Worm (Caenorhabditis elegans) whole organism, L2 larva: ENCODE measurements around the gene K02E2.11.
A peak's percentile ranks its signal among the peaks of the same experiment; 100 is the strongest.

Experiments used
- C34F6.9 ChIP-seq: fragments of 150-350 bp; optimal IDR thresholded peaks from 2 replicates; lab custom pipeline; 2014; ENCODE audit warnings: missing biosample characterization, missing genetic modification characterization
- F13H6.1 ChIP-seq: sonication (generic microtip); optimal IDR thresholded peaks from 2 replicates; lab custom pipeline; 2016; ENCODE audit warnings: missing genetic modification characterization, missing compliant biosample characterization
- R02D3.7 ChIP-seq: fragments of 150-350 bp; optimal IDR thresholded peaks from 2 replicates; lab custom pipeline; 2014; ENCODE audit warnings: missing biosample characterization, missing genetic modification characterization
- ZK546.5 ChIP-seq: sonication (generic microtip); optimal IDR thresholded peaks from 2 replicates; lab custom pipeline; 2017; ENCODE audit warnings: missing biosample characterization, missing genetic modification characterization
- ama-1 ChIP-seq: fragments of 150-350 bp; optimal IDR thresholded peaks from 2 replicates; lab custom pipeline; 2018; ENCODE audit warnings: inconsistent platforms
- blmp-1 ChIP-seq: sonication (generic microtip); optimal IDR thresholded peaks from 2 replicates; lab custom pipeline; 2017; ENCODE audit warnings: missing genetic modification characterization, mild to moderate bottlenecking, missing compliant biosample characterization, antibody characterized with exemption, moderate library complexity; ENCODE audit not compliant: insufficient read depth
- ceh-82 ChIP-seq: fragments of 150-350 bp; optimal IDR thresholded peaks from 2 replicates; lab custom pipeline; 2014; ENCODE audit warnings: missing biosample characterization, missing genetic modification characterization
- crh-2 ChIP-seq: sonication (generic microtip); optimal IDR thresholded peaks from 2 replicates; lab custom pipeline; 2017; ENCODE audit warnings: missing biosample characterization, missing genetic modification characterization
- elt-1 ChIP-seq: fragments of 150-350 bp; optimal IDR thresholded peaks from 2 replicates; lab custom pipeline; 2014; ENCODE audit warnings: missing biosample characterization, missing genetic modification characterization
- elt-3 ChIP-seq: sonication (generic microtip); optimal IDR thresholded peaks from 2 replicates; lab custom pipeline; 2017; ENCODE audit warnings: missing biosample characterization, missing genetic modification characterization
- fos-1 ChIP-seq: fragments of 150-350 bp; optimal IDR thresholded peaks from 2 replicates; lab custom pipeline; 2014; ENCODE audit warnings: missing biosample characterization, missing genetic modification characterization
- lin-11 ChIP-seq: fragments of 150-350 bp; sonication (generic microtip); optimal IDR thresholded peaks from 2 replicates; lab custom pipeline; 2014; ENCODE audit warnings: missing biosample characterization, missing genetic modification characterization, inconsistent platforms, mixed read lengths
- lin-13 ChIP-seq: fragments of 150-350 bp; optimal IDR thresholded peaks from 2 replicates; lab custom pipeline; 2014; ENCODE audit warnings: missing biosample characterization, missing genetic modification reagents, missing genetic modification characterization
- lin-39 ChIP-seq: fragments of 150-350 bp; optimal IDR thresholded peaks from 2 replicates; lab custom pipeline; 2014; ENCODE audit warnings: missing biosample characterization, missing genetic modification reagents, missing genetic modification characterization
- lsy-2 ChIP-seq, 2 experiments: fragments of 150-350 bp in 1 of 2; sonication (generic microtip) in 1 of 2; optimal IDR thresholded peaks; 2 replicates each; lab custom pipeline; 2014 to 2017; ENCODE audit warnings: missing biosample characterization in 2 of 2, missing genetic modification characterization in 2 of 2
- mab-5 ChIP-seq: fragments of 150-350 bp; optimal IDR thresholded peaks from 2 replicates; lab custom pipeline; 2014; ENCODE audit warnings: missing biosample characterization, missing genetic modification characterization
- mbf-1 ChIP-seq: sonication (generic microtip); optimal IDR thresholded peaks from 2 replicates; lab custom pipeline; 2017; ENCODE audit warnings: missing biosample characterization, missing genetic modification characterization
- nhr-10 ChIP-seq: sonication (generic microtip); optimal IDR thresholded peaks from 2 replicates; lab custom pipeline; 2017; ENCODE audit warnings: missing biosample characterization, missing genetic modification characterization
- nhr-11 ChIP-seq: fragments of 150-350 bp; optimal IDR thresholded peaks from 2 replicates; lab custom pipeline; 2014; ENCODE audit warnings: missing biosample characterization, missing genetic modification characterization
- nhr-12 ChIP-seq: fragments of 150-350 bp; optimal IDR thresholded peaks from 2 replicates; lab custom pipeline; 2014; ENCODE audit warnings: missing biosample characterization, missing genetic modification characterization
- nhr-129 ChIP-seq: fragments of 150-350 bp; optimal IDR thresholded peaks from 2 replicates; lab custom pipeline; 2014; ENCODE audit warnings: missing biosample characterization, missing genetic modification characterization
- nhr-21 ChIP-seq: fragments of 150-350 bp; optimal IDR thresholded peaks from 2 replicates; lab custom pipeline; 2014; ENCODE audit warnings: missing biosample characterization, missing genetic modification characterization
- nhr-25 ChIP-seq: fragments of 150-350 bp; sonication (generic microtip); optimal IDR thresholded peaks from 3 replicates; lab custom pipeline; 2014; ENCODE audit warnings: missing biosample characterization, missing genetic modification characterization
- nhr-77 ChIP-seq: fragments of 150-350 bp; optimal IDR thresholded peaks from 2 replicates; lab custom pipeline; 2014; ENCODE audit warnings: missing biosample characterization, missing genetic modification characterization
- peb-1 ChIP-seq: fragments of 150-350 bp; optimal IDR thresholded peaks from 2 replicates; lab custom pipeline; 2014; ENCODE audit warnings: missing biosample characterization, missing genetic modification characterization
- sma-3 ChIP-seq: sonication (generic microtip); optimal IDR thresholded peaks from 2 replicates; lab custom pipeline; 2016; ENCODE audit warnings: missing genetic modification reagents, missing genetic modification characterization, missing compliant biosample characterization
- sma-9 ChIP-seq, 2 experiments: fragments of 150-350 bp in 1 of 2; sonication (generic microtip) in 1 of 2; optimal IDR thresholded peaks; 2 replicates each; lab custom pipeline; 2014 to 2016; ENCODE audit warnings: missing genetic modification characterization in 2 of 2, mild to moderate bottlenecking in 1 of 2, missing biosample characterization in 1 of 2, missing compliant biosample characterization in 1 of 2, missing genetic modification reagents in 1 of 2, moderate library complexity in 1 of 2
- snpc-4 ChIP-seq: fragments of 150-350 bp; optimal IDR thresholded peaks from 2 replicates; lab custom pipeline; 2014; ENCODE audit warnings: missing biosample characterization, missing genetic modification characterization
- unc-39 ChIP-seq: fragments of 150-350 bp; optimal IDR thresholded peaks from 2 replicates; lab custom pipeline; 2014; ENCODE audit warnings: missing biosample characterization, missing genetic modification characterization
- unc-55 ChIP-seq: fragments of 150-350 bp; sonication (generic microtip); optimal IDR thresholded peaks from 3 replicates; lab custom pipeline; 2014; ENCODE audit warnings: missing biosample characterization, missing genetic modification reagents, missing genetic modification characterization
- unc-62 ChIP-seq: fragments of 150-350 bp; optimal IDR thresholded peaks from 2 replicates; lab custom pipeline; 2014; ENCODE audit warnings: missing biosample characterization, missing genetic modification reagents, missing genetic modification characterization
- ztf-1 ChIP-seq: fragments of 200-800 bp; sonication (Bioruptor generic); conservative IDR thresholded peaks from 2 replicates; pipeline ENCODE4 v1.3.6; 2022; ENCODE audit warnings: missing genetic modification characterization, missing compliant biosample characterization

K02E2.11 gene

ce11 chrV:20393773-20394172 is 10.7 kb downstream of the K02E2.11 start, which contains the start of gene cnc-7:
cnc-7 (plus strand) TSS chrV:20394073.
- TF ChIP-seq F13H6.1 (tag; lab: Kevin White, UChicago) = no peak
- TF ChIP-seq nhr-25 (tag; lab: Kevin White, UChicago) = no peak
- peak; percentile 34 for TF ChIP-seq sma-3
- TF ChIP-seq ama-1 = no peak
- no peak for TF ChIP-seq fos-1 (tag; lab: Kevin White, UChicago)

ce11 chrV:20399532-20400068 is 16.5 kb downstream of the K02E2.11 start:
- TF ChIP-seq mab-5 (tag; lab: Kevin White, UChicago) (no peak), unc-62 (GFP tag; lab: Kevin White, UChicago) (no peak), nhr-77 (no peak), lin-13 (no peak)

- TF ChIP-seq nhr-129 (no peak), snpc-4 (no peak), elt-1 (tag; lab: Kevin White, UChicago) (no peak), unc-62 (GFP tag; lab: Kevin White, UChicago) (no peak), nhr-12 (tag; lab: Kevin White, UChicago) (no peak), nhr-10 (tag; lab: Kevin White, UChicago) (no peak), lin-11 (tag; lab: Kevin White, UChicago) (no peak), lsy-2 (tag; optimal IDR thresholded peaks at IDR 0.05; lab: Kevin White, UChicago) (peak in 1 of 2 experiments; percentile 39), mbf-1 (tag; lab: Kevin White, UChicago) (no peak), unc-55 (no peak), ztf-1 (GFP tag; lab: Robert Waterston, UW) (no peak), elt-3 (tag; lab: Kevin White, UChicago) (no peak), unc-39 (no peak), C34F6.9 (tag; lab: Kevin White, UChicago) (peak; percentile 7), ceh-82 (tag; lab: Kevin White, UChicago) (no peak), nhr-11 (no peak), nhr-21 (tag; lab: Kevin White, UChicago) (peak; percentile 30), ZK546.5 (tag; lab: Kevin White, UChicago) (no peak), blmp-1 (tag; lab: Kevin White, UChicago) (no peak), lin-39 (tag; lab: Kevin White, UChicago) (no peak)
Measured at ce11 chrV:20402842-20403241, 19.7 kb downstream of the K02E2.11 start.

ce11 chrV:20406817-20407216 is 23.7 kb downstream of the K02E2.11 start:
- TF ChIP-seq mbf-1 (tag; lab: Kevin White, UChicago) (no peak), nhr-10 (tag; lab: Kevin White, UChicago) (no peak), ama-1 (no peak), nhr-25 (tag; lab: Kevin White, UChicago) (no peak), R02D3.7 (tag; lab: Kevin White, UChicago) (no peak), lin-11 (tag; lab: Kevin White, UChicago) (no peak), lin-39 (tag; lab: Kevin White, UChicago) (no peak), lsy-2 (tag; optimal IDR thresholded peaks at IDR 0.05; lab: Kevin White, UChicago) (no peak)
- TF ChIP-seq, all 48 proteins: peak for 0

ce11 chrV:20409016-20409415 is 25.9 kb downstream of the K02E2.11 start:
- no peak for TF ChIP-seq F13H6.1 (tag; lab: Kevin White, UChicago)
- TF ChIP-seq R02D3.7 (tag; lab: Kevin White, UChicago) = no peak
- TF ChIP-seq fos-1 (tag; lab: Kevin White, UChicago) = no peak
- TF ChIP-seq nhr-25 (tag; lab: Kevin White, UChicago) = no peak
- no peak for TF ChIP-seq crh-2 (tag; lab: Kevin White, UChicago)
- no peak for TF ChIP-seq snpc-4
- TF ChIP-seq sma-9 (GFP tag; optimal IDR thresholded peaks at IDR 0.05; lab: Kevin White, UChicago) = no peak
- no peak for TF ChIP-seq sma-9 (tag; optimal IDR thresholded peaks at IDR 0.05; lab: Kevin White, UChicago)
- TF ChIP-seq ceh-82 (tag; lab: Kevin White, UChicago) = no peak
- no peak for TF ChIP-seq nhr-12 (tag; lab: Kevin White, UChicago)
- TF ChIP-seq peb-1 (tag; lab: Kevin White, UChicago) = no peak
- TF ChIP-seq mab-5 (tag; lab: Kevin White, UChicago) = no peak
- no peak for TF ChIP-seq nhr-11
- TF ChIP-seq lin-39 (tag; lab: Kevin White, UChicago) = no peak
